Fruit fly (Drosophila melanogaster): ENCODE data around the gene P5cr.

dm6 chr3R:19014742-19015422 is 13.8 kb upstream of the P5cr start:
- no peak for TF ChIP-seq CG8478 (optimal IDR thresholded peaks at IDR 0.05)
- no peak for TF ChIP-seq CTCF (optimal IDR thresholded peaks at IDR 0.05)
